Worm (Caenorhabditis elegans) whole organism, dauer: ENCODE data around the gene ZK1290.13.

Source experiments
- unc-62 ChIP-seq: sonication (generic microtip); optimal IDR thresholded peaks from 2 replicates; lab custom pipeline; 2017; ENCODE audit warnings: missing biosample characterization, missing genetic modification reagents, missing genetic modification characterization

Gene ZK1290.13

ce11 chrII:7534934-7535333 lies at the start of gene ZK1290.13:
Gene ZK1290.13, plus strand, starts transcription at chrII:7535006.
- TF ChIP-seq unc-62 (GFP tag; lab: Kevin White, UChicago): no peak

- no peak for TF ChIP-seq unc-62 (GFP tag; lab: Kevin White, UChicago)
Observed at ce11 chrII:7489605-7490004, 45.2 kb upstream of the ZK1290.13 start, which contains the start of gene D1022.9. Gene D1022.9, minus strand, starts transcription at chrII:7489705.

- TF ChIP-seq unc-62 (GFP tag; lab: Kevin White, UChicago): no peak
Observed at ce11 chrII:7493599-7493998, 41.2 kb upstream of the ZK1290.13 start, which contains the start of gene nas-23. Gene nas-23, minus strand, starts transcription at chrII:7493699.

ce11 chrII:7494155-7494554 lies 40.7 kb upstream of the ZK1290.13 start, which contains the start of gene R10H1.1:
Gene R10H1.1, plus strand, starts transcription at chrII:7494455.
- no peak for TF ChIP-seq unc-62 (GFP tag; lab: Kevin White, UChicago)

ce11 chrII:7496070-7496469 lies 38.7 kb upstream of the ZK1290.13 start, which contains the start of gene spi-1:
Gene spi-1, plus strand, starts transcription at chrII:7496247.
- no peak for TF ChIP-seq unc-62 (GFP tag; lab: Kevin White, UChicago)

ce11 chrII:7499390-7499789 lies 35.4 kb upstream of the ZK1290.13 start, which contains the start of gene srab-14:
Gene srab-14, minus strand, starts transcription at chrII:7499490.
- TF ChIP-seq unc-62 (GFP tag; lab: Kevin White, UChicago): no peak

ce11 chrII:7505005-7505404 lies 29.8 kb upstream of the ZK1290.13 start, which contains the start of gene C28F5.1:
Gene C28F5.1, plus strand, starts transcription at chrII:7505305.
- no peak for TF ChIP-seq unc-62 (GFP tag; lab: Kevin White, UChicago)

- no peak for TF ChIP-seq unc-62 (GFP tag; lab: Kevin White, UChicago)
Observed at ce11 chrII:7519221-7519620, 15.6 kb upstream of the ZK1290.13 start, which contains the start of gene glb-9. Gene glb-9, minus strand, starts transcription at chrII:7519321.

ce11 chrII:7521420-7521819 lies 13.4 kb upstream of the ZK1290.13 start:
- no peak for TF ChIP-seq unc-62 (GFP tag; lab: Kevin White, UChicago)

- no peak for TF ChIP-seq unc-62 (GFP tag; lab: Kevin White, UChicago)
Observed at ce11 chrII:7523281-7523680, 11.5 kb upstream of the ZK1290.13 start, which contains the start of gene ZK1290.15. Gene ZK1290.15, plus strand, starts transcription at chrII:7523581.

ce11 chrII:7525458-7525857 lies 9.3 kb upstream of the ZK1290.13 start, which contains the start of the genes ZK1290.7 and rnh-1.1:
Gene ZK1290.7, minus strand, starts transcription at chrII:7525558.
Gene rnh-1.1, plus strand, starts transcription at chrII:7525738.
- no peak for TF ChIP-seq unc-62 (GFP tag; lab: Kevin White, UChicago)

ce11 chrII:7528210-7528609 lies 6.6 kb upstream of the ZK1290.13 start:
- no peak for TF ChIP-seq unc-62 (GFP tag; lab: Kevin White, UChicago)

ce11 chrII:7529078-7529683 lies 5.6 kb upstream of the ZK1290.13 start, which contains the start of gene ZK1290.5:
Gene ZK1290.5, plus strand, starts transcription at chrII:7529643.
- no peak for TF ChIP-seq unc-62 (GFP tag; lab: Kevin White, UChicago)

- TF ChIP-seq unc-62 (GFP tag; lab: Kevin White, UChicago): no peak
Observed at ce11 chrII:7530944-7531343, 3.9 kb upstream of the ZK1290.13 start, which contains the start of gene wrt-1. Gene wrt-1, plus strand, starts transcription at chrII:7530996.

ce11 chrII:7531478-7531877 lies 3.3 kb upstream of the ZK1290.13 start:
- TF ChIP-seq unc-62 (GFP tag; lab: Kevin White, UChicago): no peak

- no peak for TF ChIP-seq unc-62 (GFP tag; lab: Kevin White, UChicago)
Observed at ce11 chrII:7534369-7534768, 437 bp upstream of the ZK1290.13 start, which contains the start of gene wrt-10. Gene wrt-10, minus strand, starts transcription at chrII:7534563.
